Fruit fly (Drosophila melanogaster) whole organism, pupa: Measurements from ENCODE around the gene solo.

Source experiments
- CG10348 ChIP-seq: fragments of 200-800 bp; sonication (Bioruptor generic); IDR thresholded peaks from 2 replicates; pipeline ENCODE4 v1.3.6; 2022; ENCODE audit warnings: missing biosample characterization, missing genetic modification characterization
- CG12605 ChIP-seq: fragments of 200-800 bp; sonication (Bioruptor generic); IDR thresholded peaks from 2 replicates; pipeline ENCODE4 v1.3.6; 2022; ENCODE audit warnings: missing biosample characterization, missing genetic modification characterization
- CG13204 ChIP-seq: fragments of 200-800 bp; sonication (Bioruptor generic); optimal IDR thresholded peaks from 2 replicates; lab custom pipeline; 2018; ENCODE audit warnings: missing biosample characterization, mild to moderate bottlenecking, missing genetic modification characterization, moderate library complexity
- CG14655 ChIP-seq: fragments of 200-800 bp; sonication (Bioruptor generic); optimal IDR thresholded peaks from 3 replicates; lab custom pipeline; 2017; ENCODE audit warnings: mild to moderate bottlenecking, missing biosample characterization, missing genetic modification reagents, missing genetic modification characterization
- CG15710 ChIP-seq: fragments of 200-800 bp; sonication (Bioruptor generic); optimal IDR thresholded peaks from 2 replicates; lab custom pipeline; 2018; ENCODE audit warnings: missing biosample characterization, mild to moderate bottlenecking, missing genetic modification characterization, moderate library complexity
- CG17806 ChIP-seq: fragments of 200-800 bp; sonication (Bioruptor generic); optimal IDR thresholded peaks from 2 replicates; lab custom pipeline; 2018; ENCODE audit warnings: missing biosample characterization, mild to moderate bottlenecking, missing genetic modification characterization, moderate library complexity
- CG32121 ChIP-seq: fragments of 200-800 bp; sonication (Bioruptor generic); IDR thresholded peaks from 2 replicates; pipeline ENCODE4 v1.3.6; 2022; ENCODE audit warnings: missing biosample characterization, missing genetic modification characterization
- CG34367 ChIP-seq: fragments of 200-800 bp; sonication (Bioruptor generic); optimal IDR thresholded peaks from 2 replicates; lab custom pipeline; 2018; ENCODE audit warnings: missing biosample characterization, mild to moderate bottlenecking, missing genetic modification characterization
- CG4496 ChIP-seq: fragments of 200-800 bp; sonication (Bioruptor generic); IDR thresholded peaks from 3 replicates; pipeline ENCODE4 v1.3.6; 2022; ENCODE audit warnings: missing biosample characterization, missing genetic modification characterization
- CG8159 ChIP-seq: fragments of 200-800 bp; sonication (Bioruptor generic); optimal IDR thresholded peaks from 3 replicates; lab custom pipeline; 2018; ENCODE audit warnings: missing biosample characterization, mild to moderate bottlenecking, missing genetic modification characterization, moderate library complexity
- CG8301 ChIP-seq: fragments of 200-800 bp; sonication (Bioruptor generic); optimal IDR thresholded peaks from 2 replicates; lab custom pipeline; 2018; ENCODE audit warnings: missing biosample characterization, mild to moderate bottlenecking, missing genetic modification characterization
- CG9948 ChIP-seq: fragments of 200-800 bp; sonication (Bioruptor generic); optimal IDR thresholded peaks from 2 replicates; lab custom pipeline; 2018; ENCODE audit warnings: missing biosample characterization, mild to moderate bottlenecking, missing genetic modification characterization, moderate library complexity
- D1 ChIP-seq: fragments of 200-800 bp; sonication (Bioruptor generic); optimal IDR thresholded peaks from 2 replicates; lab custom pipeline; 2018; ENCODE audit warnings: missing biosample characterization, mild to moderate bottlenecking, missing genetic modification characterization, moderate library complexity
- EcR ChIP-seq: fragments of 200-800 bp; sonication (Bioruptor generic); optimal IDR thresholded peaks from 3 replicates; lab custom pipeline; 2019; ENCODE audit warnings: missing biosample characterization, missing genetic modification characterization, mild to moderate bottlenecking, moderate library complexity, missing genetic modification reagents
- Ets98B ChIP-seq: fragments of 200-800 bp; sonication (Bioruptor generic); IDR thresholded peaks from 2 replicates; pipeline ENCODE4 v1.3.6; 2022; ENCODE audit warnings: missing biosample characterization, missing genetic modification characterization
- Pif1A ChIP-seq: fragments of 200-800 bp; sonication (Bioruptor generic); optimal IDR thresholded peaks from 3 replicates; lab custom pipeline; 2016; ENCODE audit warnings: missing biosample characterization, missing genetic modification characterization
- Pif1B ChIP-seq: fragments of 200-800 bp; sonication (Bioruptor generic); optimal IDR thresholded peaks from 3 replicates; lab custom pipeline; 2016; ENCODE audit warnings: missing biosample characterization, missing genetic modification characterization
- Snoo ChIP-seq: fragments of 200-800 bp; sonication (Bioruptor generic); optimal IDR thresholded peaks from 3 replicates; lab custom pipeline; 2017; ENCODE audit warnings: missing biosample characterization, mild to moderate bottlenecking, missing genetic modification characterization, inconsistent platforms
- fd96Ca ChIP-seq: fragments of 200-800 bp; sonication (Bioruptor generic); IDR thresholded peaks from 3 replicates; pipeline ENCODE4 v1.3.6; 2022; ENCODE audit warnings: missing biosample characterization, missing genetic modification characterization
- gl ChIP-seq: fragments of 200-800 bp; sonication (Bioruptor generic); optimal IDR thresholded peaks from 2 replicates; lab custom pipeline; 2018; ENCODE audit warnings: missing biosample characterization, mild to moderate bottlenecking, missing genetic modification characterization
- rn ChIP-seq: fragments of 200-800 bp; sonication (Bioruptor generic); IDR thresholded peaks from 2 replicates; pipeline ENCODE4 v1.3.6; 2022; ENCODE audit warnings: missing biosample characterization, missing genetic modification characterization

The solo gene

dm6 chr2L:15060580-15061005 is 863 bp upstream of the solo start, which contains the start of gene TfIIS:
TSS of gene TfIIS (minus strand) at chr2L:15060757.
- TF ChIP-seq CG14655 (GFP tag; lab: Kevin White, UChicago) (no peak), CG4496 (GFP tag; lab: Robert Waterston, UW) (no peak), D1 (no peak), Ets98B (GFP tag; lab: Robert Waterston, UW) (no peak), CG10348 (GFP tag; lab: Robert Waterston, UW) (no peak), CG8301 (tag; lab: Kevin White, UChicago) (no peak), fd96Ca (GFP tag; lab: Robert Waterston, UW) (no peak), CG15710 (no peak)

dm6 chr2L:15062095-15062494 is 639 bp downstream of the solo start:
- TF ChIP-seq fd96Ca (GFP tag; lab: Robert Waterston, UW) (no peak), gl (tag; lab: Kevin White, UChicago) (no peak), CG8301 (tag; lab: Kevin White, UChicago) (no peak), CG15710 (no peak), CG32121 (GFP tag; lab: Robert Waterston, UW) (no peak), Snoo (tag; lab: Kevin White, UChicago) (no peak), CG12605 (GFP tag; lab: Robert Waterston, UW) (no peak), CG9948 (no peak), Pif1B (no peak), CG34367 (tag; lab: Kevin White, UChicago) (no peak), EcR (GFP tag; lab: Kevin White, UChicago) (no peak), CG10348 (GFP tag; lab: Robert Waterston, UW) (no peak), CG14655 (GFP tag; lab: Kevin White, UChicago) (no peak), CG4496 (GFP tag; lab: Robert Waterston, UW) (no peak), rn (GFP tag; lab: Robert Waterston, UW) (no peak), D1 (no peak), Pif1A (GFP tag; lab: Kevin White, UChicago) (no peak), CG13204 (no peak), CG8159 (no peak)

DNA sequence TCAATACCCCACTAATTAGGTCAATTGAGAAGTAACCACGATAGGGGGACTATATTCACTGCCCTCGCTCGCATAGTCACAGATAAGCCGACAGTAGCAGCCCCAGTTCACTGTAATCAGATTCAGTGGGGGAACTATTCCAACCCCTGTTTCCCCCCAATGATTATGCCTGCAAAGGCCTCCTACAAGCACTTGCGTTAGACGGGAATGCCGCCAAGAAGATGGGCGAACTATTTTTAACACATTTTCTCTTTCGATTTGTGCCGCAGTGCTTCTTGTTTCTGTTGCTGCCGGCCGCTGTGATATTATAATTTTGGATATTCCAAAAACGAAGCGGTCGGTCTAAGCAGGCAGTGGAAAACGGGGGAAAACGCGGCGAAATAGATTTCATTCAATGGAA is 4.2 kb downstream of the solo start:
- TF ChIP-seq CG8301 (tag; lab: Kevin White, UChicago), result no peak
- no peak for TF ChIP-seq CG10348 (GFP tag; lab: Robert Waterston, UW)
- no peak for TF ChIP-seq CG32121 (GFP tag; lab: Robert Waterston, UW)
- TF ChIP-seq CG15710, result no peak
- TF ChIP-seq CG34367 (tag; lab: Kevin White, UChicago), result no peak
- no peak for TF ChIP-seq rn (GFP tag; lab: Robert Waterston, UW)
- no peak for TF ChIP-seq CG9948
- TF ChIP-seq CG17806 (tag; lab: Kevin White, UChicago), result no peak
- no peak for TF ChIP-seq Ets98B (GFP tag; lab: Robert Waterston, UW)
- no peak for TF ChIP-seq CG14655 (GFP tag; lab: Kevin White, UChicago)
- TF ChIP-seq Snoo (tag; lab: Kevin White, UChicago), result no peak
- no peak for TF ChIP-seq CG13204
- TF ChIP-seq CG12605 (GFP tag; lab: Robert Waterston, UW), result no peak
- no peak for TF ChIP-seq CG4496 (GFP tag; lab: Robert Waterston, UW)
- no peak for TF ChIP-seq EcR (GFP tag; lab: Kevin White, UChicago)
- TF ChIP-seq Pif1A (GFP tag; lab: Kevin White, UChicago), result no peak
- no peak for TF ChIP-seq CG8159
- no peak for TF ChIP-seq gl (tag; lab: Kevin White, UChicago)
- TF ChIP-seq Pif1B, result no peak
- TF ChIP-seq, all 21 proteins: peak for 0

DNA sequence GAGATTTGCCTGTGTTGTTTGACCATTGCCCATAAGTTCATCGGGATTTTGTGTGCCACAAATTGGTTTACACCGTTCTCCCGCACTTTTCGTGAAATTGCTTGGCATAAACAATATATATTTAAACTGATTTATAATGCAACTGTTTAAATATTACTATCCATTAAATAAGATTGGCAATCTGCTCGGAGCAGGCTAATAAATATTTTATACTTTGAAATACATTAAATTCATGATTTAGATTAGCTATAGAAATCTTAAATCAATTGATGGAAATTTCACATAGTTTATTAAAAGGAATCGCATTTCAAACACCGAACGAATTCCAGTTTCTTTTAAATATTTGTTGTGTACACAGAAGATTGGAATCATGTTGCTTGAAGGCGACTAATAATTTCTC is 4.7 kb downstream of the solo start:
- TF ChIP-seq CG8301 (tag; lab: Kevin White, UChicago) (no peak), CG4496 (GFP tag; lab: Robert Waterston, UW) (no peak), fd96Ca (GFP tag; lab: Robert Waterston, UW) (no peak), EcR (GFP tag; lab: Kevin White, UChicago) (no peak)

- TF ChIP-seq CG12605 (GFP tag; lab: Robert Waterston, UW), result no peak
- peak; percentile 21; the same call in 1 of the 2 replicates for TF ChIP-seq Ets98B (GFP tag; lab: Robert Waterston, UW)
Observed at dm6 chr2L:15067832-15068231, 6.4 kb downstream of the solo start.

- TF ChIP-seq CG13204 (no peak), gl (tag; lab: Kevin White, UChicago) (no peak), CG9948 (no peak)
Observed at dm6 chr2L:15070216-15070615, 8.8 kb downstream of the solo start, which contains the start of gene vig. TSS of gene vig (minus strand) at chr2L:15070316.

dm6 chr2L:15074465-15074864 is 13.0 kb downstream of the solo start, which contains the start of gene wwk:
TSS of gene wwk (plus strand) at chr2L:15074776.
- TF ChIP-seq CG8301 (tag; lab: Kevin White, UChicago) (no peak), gl (tag; lab: Kevin White, UChicago) (no peak), Pif1A (GFP tag; lab: Kevin White, UChicago) (no peak), Ets98B (GFP tag; lab: Robert Waterston, UW) (no peak), CG34367 (tag; lab: Kevin White, UChicago) (no peak), CG32121 (GFP tag; lab: Robert Waterston, UW) (no peak), Snoo (tag; lab: Kevin White, UChicago) (no peak), CG17806 (tag; lab: Kevin White, UChicago) (no peak)
